Worm (Caenorhabditis elegans) whole organism, L3 larva: ENCODE data around the gene dmsr-5.

ENCODE experiments used
- R02D3.7 ChIP-seq: fragments of 150-350 bp; optimal IDR thresholded peaks from 2 replicates; lab custom pipeline; 2014; ENCODE audit warnings: missing biosample characterization, missing genetic modification characterization
- ZK546.5 ChIP-seq: sonication (generic microtip); optimal IDR thresholded peaks from 2 replicates; lab custom pipeline; 2017; ENCODE audit warnings: missing biosample characterization, missing genetic modification characterization
- aly-2 ChIP-seq: fragments of 150-350 bp; optimal IDR thresholded peaks from 2 replicates; lab custom pipeline; 2014; ENCODE audit warnings: missing biosample characterization, missing genetic modification characterization
- ama-1 ChIP-seq: fragments of 150-350 bp; optimal IDR thresholded peaks from 2 replicates; lab custom pipeline; 2018
- ceh-82 ChIP-seq: fragments of 150-350 bp; optimal IDR thresholded peaks from 2 replicates; lab custom pipeline; 2014; ENCODE audit warnings: missing biosample characterization, missing genetic modification characterization
- ceh-9 ChIP-seq: sonication (generic microtip); optimal IDR thresholded peaks from 2 replicates; lab custom pipeline; 2018; ENCODE audit warnings: missing biosample characterization, missing genetic modification characterization
- daf-12 ChIP-seq: fragments of 150-350 bp; optimal IDR thresholded peaks from 2 replicates; lab custom pipeline; 2014; ENCODE audit warnings: missing biosample characterization, missing genetic modification reagents, missing genetic modification characterization
- egl-5 ChIP-seq: fragments of 150-350 bp; optimal IDR thresholded peaks from 2 replicates; lab custom pipeline; 2017; ENCODE audit warnings: missing biosample characterization, missing genetic modification reagents, missing genetic modification characterization, inconsistent platforms
- fkh-2 ChIP-seq: fragments of 150-350 bp; optimal IDR thresholded peaks from 2 replicates; lab custom pipeline; 2014; ENCODE audit warnings: missing biosample characterization, missing genetic modification reagents, missing genetic modification characterization
- fos-1 ChIP-seq: fragments of 150-350 bp; optimal IDR thresholded peaks from 2 replicates; lab custom pipeline; 2014; ENCODE audit warnings: missing biosample characterization, missing genetic modification characterization
- hmg-11 ChIP-seq: sonication (generic microtip); optimal IDR thresholded peaks from 2 replicates; lab custom pipeline; 2016; ENCODE audit warnings: missing genetic modification characterization, missing compliant biosample characterization
- jun-1 ChIP-seq: fragments of 150-350 bp; optimal IDR thresholded peaks from 2 replicates; lab custom pipeline; 2014; ENCODE audit warnings: missing biosample characterization, missing genetic modification reagents, missing genetic modification characterization
- lin-15B ChIP-seq: fragments of 150-350 bp; optimal IDR thresholded peaks from 2 replicates; lab custom pipeline; 2014; ENCODE audit warnings: missing biosample characterization, missing genetic modification characterization
- nfya-1 ChIP-seq: sonication (generic microtip); optimal IDR thresholded peaks from 2 replicates; lab custom pipeline; 2017; ENCODE audit warnings: missing genetic modification characterization, mild to moderate bottlenecking, missing compliant biosample characterization, antibody characterized with exemption, moderate library complexity; ENCODE audit not compliant: insufficient read depth
- nhr-11 ChIP-seq: fragments of 150-350 bp; optimal IDR thresholded peaks from 2 replicates; lab custom pipeline; 2014; ENCODE audit warnings: missing biosample characterization, missing genetic modification characterization
- nhr-12 ChIP-seq: fragments of 150-350 bp; optimal IDR thresholded peaks from 2 replicates; lab custom pipeline; 2014; ENCODE audit warnings: missing biosample characterization, missing genetic modification characterization
- nhr-237 ChIP-seq: fragments of 150-350 bp; optimal IDR thresholded peaks from 2 replicates; lab custom pipeline; 2014; ENCODE audit warnings: missing biosample characterization, missing genetic modification characterization
- nhr-43 ChIP-seq: sonication (generic microtip); optimal IDR thresholded peaks from 2 replicates; lab custom pipeline; 2016; ENCODE audit warnings: mild to moderate bottlenecking, missing genetic modification characterization, missing compliant biosample characterization; ENCODE audit not compliant: poor library complexity, severe bottlenecking
- nhr-67 ChIP-seq: fragments of 150-350 bp; optimal IDR thresholded peaks from 2 replicates; lab custom pipeline; 2014; ENCODE audit warnings: missing biosample characterization, missing genetic modification characterization
- nhr-76 ChIP-seq: fragments of 150-350 bp; sonication (generic microtip); optimal IDR thresholded peaks from 5 replicates; lab custom pipeline; 2014; ENCODE audit warnings: missing biosample characterization, missing genetic modification characterization
- nhr-77 ChIP-seq: fragments of 150-350 bp; optimal IDR thresholded peaks from 2 replicates; lab custom pipeline; 2014; ENCODE audit warnings: missing biosample characterization, missing genetic modification characterization
- pha-4 ChIP-seq: fragments of 150-350 bp; optimal IDR thresholded peaks from 2 replicates; lab custom pipeline; 2014; ENCODE audit warnings: missing biosample characterization, missing genetic modification reagents, missing genetic modification characterization
- snpc-4 ChIP-seq: fragments of 150-350 bp; optimal IDR thresholded peaks from 2 replicates; lab custom pipeline; 2014; ENCODE audit warnings: missing biosample characterization, missing genetic modification characterization
- unc-39 ChIP-seq: sonication (generic microtip); optimal IDR thresholded peaks from 4 replicates; lab custom pipeline; 2017; ENCODE audit warnings: missing biosample characterization, missing genetic modification characterization
- ztf-11 ChIP-seq: fragments of 150-350 bp; optimal IDR thresholded peaks from 2 replicates; lab custom pipeline; 2014; ENCODE audit warnings: missing biosample characterization, missing genetic modification characterization
- ztf-4 ChIP-seq: fragments of 150-350 bp; optimal IDR thresholded peaks from 2 replicates; lab custom pipeline; 2014; ENCODE audit warnings: missing biosample characterization, missing genetic modification characterization

The dmsr-5 gene

ce11 chrIII:10945537-10945936 lies 49.5 kb downstream of the dmsr-5 start:
- TF ChIP-seq lin-15B (tag; lab: Kevin White, UChicago) (no peak), nhr-77 (tag; lab: Kevin White, UChicago) (no peak), nhr-11 (tag; lab: Kevin White, UChicago) (no peak), nhr-67 (tag; lab: Kevin White, UChicago) (no peak), hmg-11 (tag; lab: Kevin White, UChicago) (no peak), aly-2 (tag; lab: Kevin White, UChicago) (no peak), ztf-4 (no peak), ceh-9 (tag; lab: Kevin White, UChicago) (no peak), egl-5 (tag; lab: Kevin White, UChicago) (no peak), ama-1 (lab: Kevin White, UChicago) (no peak), ceh-82 (tag; lab: Kevin White, UChicago) (no peak)

ce11 chrIII:10942905-10943304 lies 52.2 kb downstream of the dmsr-5 start:
- TF ChIP-seq daf-12 (tag; lab: Kevin White, UChicago) (no peak), unc-39 (no peak), nhr-237 (no peak), R02D3.7 (tag; lab: Kevin White, UChicago) (no peak), egl-5 (tag; lab: Kevin White, UChicago) (no peak), nhr-12 (tag; lab: Kevin White, UChicago) (no peak), nfya-1 (no peak), ceh-82 (tag; lab: Kevin White, UChicago) (no peak), ztf-11 (tag; lab: Kevin White, UChicago) (no peak), jun-1 (tag; lab: Kevin White, UChicago) (no peak), fkh-2 (tag; lab: Kevin White, UChicago) (no peak), nhr-43 (tag; lab: Kevin White, UChicago) (no peak), pha-4 (tag; lab: Kevin White, UChicago) (no peak), fos-1 (tag; lab: Kevin White, UChicago) (no peak), snpc-4 (no peak), nhr-76 (no peak), ZK546.5 (tag; lab: Kevin White, UChicago) (no peak)
